Fruit fly (Drosophila melanogaster): ENCODE results near the gene CG4872.

CG4872 gene

DNA sequence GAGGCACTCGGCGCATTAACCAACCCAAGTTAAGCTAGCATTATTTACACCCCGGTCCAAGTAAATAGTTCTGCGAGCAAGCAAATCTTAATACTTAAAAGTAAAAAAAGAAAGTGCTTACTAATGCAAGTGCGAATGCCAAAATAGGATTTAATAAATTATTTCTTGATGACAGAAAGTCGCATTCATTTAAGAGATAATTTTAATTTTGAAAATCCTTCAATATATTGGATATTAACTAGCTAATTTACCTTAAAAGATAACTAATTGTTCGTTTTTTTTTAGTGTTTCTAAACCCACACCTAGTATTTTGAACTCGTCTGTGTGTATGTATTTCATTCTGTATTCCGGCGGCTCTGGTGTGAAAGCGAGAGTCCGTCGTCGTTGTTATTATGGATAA lies 26.4 kb upstream of the CG4872 start (continued):
- TF ChIP-seq B-H1 (GFP tag; IDR thresholded peaks at IDR 0.05) (0 out of 3 replicates have a peak, but pooled peaks have one; percentile 10), dimm (GFP tag; IDR thresholded peaks at IDR 0.05) (no peak), corto (GFP tag; optimal IDR thresholded peaks at IDR 0.05) (no peak), danr (GFP tag; IDR thresholded peaks at IDR 0.05) (no peak), cwo (GFP tag; optimal IDR thresholded peaks at IDR 0.05) (peak; percentile 38), sim (GFP tag; IDR thresholded peaks at IDR 0.05) (no peak), CG31441 (GFP tag; IDR thresholded peaks at IDR 0.05) (peak; percentile 77), CG12219 (GFP tag; optimal IDR thresholded peaks at IDR 0.05) (peak; percentile 45), Bgb (GFP tag; IDR thresholded peaks at IDR 0.05; ENCODE audit: partially characterized antibody) (no peak), Ada2b (GFP tag; IDR thresholded peaks at IDR 0.05) (peak; percentile 45), Hr39 (optimal IDR thresholded peaks at IDR 0.05) (no peak), CG2875 (GFP tag; optimal IDR thresholded peaks at IDR 0.05) (peak; percentile 26), da (GFP tag; optimal IDR thresholded peaks at IDR 0.05) (no peak), CG8924 (tag; optimal IDR thresholded peaks at IDR 0.05) (peak; percentile 43), Eip74EF (GFP tag; optimal IDR thresholded peaks at IDR 0.05) (peak in 1 of 2 experiments; percentile 79), Max (GFP tag; optimal IDR thresholded peaks at IDR 0.05) (no peak), E2f1 (GFP tag; IDR thresholded peaks at IDR 0.05) (no peak), CG7928 (GFP tag; optimal IDR thresholded peaks at IDR 0.05) (no peak), eve (GFP tag; optimal IDR thresholded peaks at IDR 0.05) (peak in 1 of 2 experiments; percentile 69), CG10209 (GFP tag; optimal IDR thresholded peaks at IDR 0.05) (peak; percentile 27), H2.0 (GFP tag; IDR thresholded peaks at IDR 0.05) (0 out of 2 replicates have a peak, but pooled peaks have one; percentile 23), dmrt99B (tag; optimal IDR thresholded peaks at IDR 0.05) (peak; percentile 81), chn (GFP tag; optimal IDR thresholded peaks at IDR 0.05) (no peak), so (GFP tag; IDR thresholded peaks at IDR 0.05) (0 out of 3 replicates have a peak, but pooled peaks have one; percentile 33), ranshi (GFP tag; IDR thresholded peaks at IDR 0.05) (0 out of 2 replicates have a peak, but pooled peaks have one; percentile 10), Dad (GFP tag; optimal IDR thresholded peaks at IDR 0.05) (no peak), Usf (GFP tag; optimal IDR thresholded peaks at IDR 0.05) (no peak), CG8388 (GFP tag; optimal IDR thresholded peaks at IDR 0.05) (peak; percentile 55), CG43689 (GFP tag; IDR thresholded peaks at IDR 0.05) (no peak), Rfx (GFP tag; IDR thresholded peaks at IDR 0.05) (peak; percentile 32; the same call in 1 of the 2 replicates), CG6272 (GFP tag; IDR thresholded peaks at IDR 0.05) (no peak), gfzf (GFP tag; optimal IDR thresholded peaks at IDR 0.05) (no peak), CG17186 (GFP tag; optimal IDR thresholded peaks at IDR 0.05) (no peak), Hsf (GFP tag; optimal IDR thresholded peaks at IDR 0.05) (peak; percentile 43), h (optimal IDR thresholded peaks at IDR 0.05) (no peak), CG4820 (GFP tag; optimal IDR thresholded peaks at IDR 0.05) (peak; percentile 44), Spps (tag; optimal IDR thresholded peaks at IDR 0.05) (no peak), oc (tag; optimal IDR thresholded peaks at IDR 0.05) (no peak), CG2199 (GFP tag; IDR thresholded peaks at IDR 0.05) (no peak), C15 (GFP tag; IDR thresholded peaks at IDR 0.05) (no peak), usp (GFP tag; optimal IDR thresholded peaks at IDR 0.05) (no peak), Trl (optimal IDR thresholded peaks at IDR 0.05) (no peak), Trl (GFP tag; optimal IDR thresholded peaks at IDR 0.05) (no peak), CG4360 (GFP tag; IDR thresholded peaks at IDR 0.05) (no peak), tup (GFP tag; optimal IDR thresholded peaks at IDR 0.05) (no peak), nom (GFP tag; optimal IDR thresholded peaks at IDR 0.05) (no peak), CG6175 (GFP tag; IDR thresholded peaks at IDR 0.05) (no peak), B-H2 (GFP tag; optimal IDR thresholded peaks at IDR 0.05) (no peak), nau (GFP tag; optimal IDR thresholded peaks at IDR 0.05) (no peak), CG17568 (GFP tag; optimal IDR thresholded peaks at IDR 0.05) (no peak), CG4617 (GFP tag; optimal IDR thresholded peaks at IDR 0.05; ENCODE audit: borderline replicate concordance) (no peak), sens (GFP tag) (peak; percentile 85), jigr1 (GFP tag; IDR thresholded peaks at IDR 0.05) (no peak)
